Fruit fly (Drosophila melanogaster): ENCODE results near the gene slx1.

The slx1 gene

DNA sequence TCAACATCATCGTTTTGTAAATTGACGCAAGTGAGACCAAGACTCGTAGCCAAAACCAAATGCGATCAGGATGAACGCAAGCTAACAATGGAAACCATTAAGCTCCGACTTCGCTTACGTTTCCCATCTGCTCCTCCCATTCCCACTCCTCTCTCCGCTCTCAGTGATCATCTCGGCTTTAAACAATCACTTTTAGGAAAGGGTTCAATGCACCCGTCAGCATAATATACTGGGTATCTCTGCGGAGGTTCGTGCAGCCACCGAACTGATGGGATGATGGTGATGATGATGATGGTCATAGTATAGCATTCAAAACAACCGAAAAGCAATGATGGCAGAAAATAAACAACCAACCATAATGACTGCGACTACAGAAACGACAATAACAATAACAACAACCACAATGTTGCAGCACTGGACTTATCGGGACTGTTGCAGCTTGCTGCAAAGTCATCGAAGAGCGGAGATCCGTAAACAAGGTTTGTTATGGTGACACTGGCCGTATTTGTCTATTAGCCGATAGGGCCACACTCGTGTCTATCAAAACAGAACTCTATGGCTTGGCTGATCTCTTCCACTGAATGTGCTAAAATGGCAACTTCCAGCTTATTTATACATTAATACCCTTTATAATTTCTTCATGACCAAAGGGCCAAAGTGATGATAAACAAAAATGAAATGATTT is 35.4 kb downstream of the slx1 start:
- TF ChIP-seq Myc (optimal IDR thresholded peaks at IDR 0.05), result no peak
- no peak for TF ChIP-seq ttk (optimal IDR thresholded peaks at IDR 0.05)
- TF ChIP-seq psq (optimal IDR thresholded peaks at IDR 0.05), result no peak
- TF ChIP-seq insv (optimal IDR thresholded peaks at IDR 0.05), result no peak

DNA sequence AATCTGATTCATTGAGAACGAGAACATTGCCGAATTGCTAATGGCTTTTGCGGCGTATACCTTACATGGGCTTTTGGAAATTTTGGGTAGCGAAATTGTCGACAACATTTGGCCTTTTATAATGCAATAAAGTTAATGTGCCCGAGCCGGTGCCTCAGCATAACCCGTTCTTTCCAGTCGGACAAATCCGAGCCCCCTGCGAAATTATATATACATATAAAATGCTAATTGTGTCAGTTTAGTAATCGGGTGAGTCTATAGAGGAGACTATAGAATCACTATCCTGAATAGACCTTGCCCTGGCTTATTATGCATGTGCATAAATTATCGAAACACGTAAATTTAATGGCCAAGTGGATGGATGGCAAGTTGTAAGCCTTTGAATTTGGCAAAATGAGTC is 36.6 kb downstream of the slx1 start:
- TF ChIP-seq Myc (optimal IDR thresholded peaks at IDR 0.05) (no peak), insv (optimal IDR thresholded peaks at IDR 0.05) (no peak), psq (optimal IDR thresholded peaks at IDR 0.05) (no peak), Sin3A (optimal IDR thresholded peaks at IDR 0.05) (no peak), ttk (optimal IDR thresholded peaks at IDR 0.05) (no peak), h (optimal IDR thresholded peaks at IDR 0.05) (no peak)

DNA sequence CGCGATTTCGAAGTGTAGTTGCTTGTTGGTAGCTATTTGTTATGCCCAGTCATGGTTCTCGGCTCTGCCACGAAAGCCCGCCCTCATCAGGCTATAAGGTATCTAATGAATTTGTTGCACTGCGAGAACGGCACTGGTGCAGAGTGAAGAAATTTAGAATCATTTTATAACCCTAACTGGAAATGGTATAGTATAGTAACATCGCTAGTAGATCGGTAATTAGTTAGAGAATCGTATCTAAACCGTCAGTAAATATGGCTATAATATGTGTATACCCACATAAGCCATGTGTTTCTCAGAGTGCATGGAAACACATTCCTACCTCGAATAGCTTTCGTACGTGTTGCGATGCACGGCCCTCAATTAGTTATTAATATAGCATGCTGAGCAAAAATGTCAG is 45.4 kb downstream of the slx1 start:
- TF ChIP-seq ttk (optimal IDR thresholded peaks at IDR 0.05) (no peak), Myc (optimal IDR thresholded peaks at IDR 0.05) (no peak), psq (optimal IDR thresholded peaks at IDR 0.05) (no peak), Sin3A (optimal IDR thresholded peaks at IDR 0.05) (no peak), h (optimal IDR thresholded peaks at IDR 0.05) (no peak), insv (optimal IDR thresholded peaks at IDR 0.05) (no peak)

DNA sequence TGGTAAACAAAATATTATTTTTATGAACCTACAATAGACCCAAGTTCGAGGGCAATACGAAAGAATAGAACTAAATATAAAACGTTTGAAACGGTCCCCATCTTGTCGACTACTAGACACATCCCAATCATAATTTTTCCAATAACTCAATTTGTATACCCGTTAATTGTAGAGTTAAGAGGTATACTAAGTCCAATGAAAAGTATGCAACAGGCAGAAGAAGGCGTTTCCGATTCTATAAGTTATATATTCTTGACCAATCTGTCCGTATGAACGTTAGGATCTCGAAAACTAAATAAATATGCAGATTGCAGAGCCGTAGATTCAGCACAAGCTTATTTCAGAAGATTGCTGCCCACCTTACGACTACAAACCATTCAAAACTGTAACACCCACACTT is 48.7 kb downstream of the slx1 start, which contains the start of gene CG33927:
Gene CG33927 (minus strand): TSS at position 101 of the 400 bp plus-strand sequence.
- TF ChIP-seq ttk (optimal IDR thresholded peaks at IDR 0.05), result no peak
